Fruit fly (Drosophila melanogaster) whole organism, adult: Measurements from ENCODE around the gene G6P.

ENCODE experiments used
- CG11617 ChIP-seq: fragments of 200-800 bp; sonication (Bioruptor generic); optimal IDR thresholded peaks from 2 replicates; lab custom pipeline; 2017; ENCODE audit warnings: mild to moderate bottlenecking, missing biosample characterization, missing genetic modification reagents, missing genetic modification characterization
- CG14711 ChIP-seq: fragments of 200-800 bp; sonication (Bioruptor generic); optimal IDR thresholded peaks from 2 replicates; lab custom pipeline; 2018; ENCODE audit warnings: missing biosample characterization, mild to moderate bottlenecking, missing genetic modification characterization, moderate library complexity
- CG1620 ChIP-seq: fragments of 200-800 bp; sonication (Bioruptor generic); optimal IDR thresholded peaks from 2 replicates; lab custom pipeline; 2016; ENCODE audit warnings: missing biosample characterization, missing genetic modification characterization
- CG33017 ChIP-seq: fragments of 200-800 bp; sonication (Bioruptor generic); optimal IDR thresholded peaks from 2 replicates; lab custom pipeline; 2018; ENCODE audit warnings: missing biosample characterization, mild to moderate bottlenecking, missing genetic modification characterization, moderate library complexity
- CG5204 ChIP-seq: fragments of 200-800 bp; sonication (Bioruptor generic); optimal IDR thresholded peaks from 2 replicates; lab custom pipeline; 2016; ENCODE audit warnings: missing biosample characterization, missing genetic modification characterization
- Clk ChIP-seq: fragments of 200-800 bp; sonication (Bioruptor generic); optimal IDR thresholded peaks from 2 replicates; lab custom pipeline; 2017; ENCODE audit warnings: missing biosample characterization, missing genetic modification characterization
- Crg-1 ChIP-seq: fragments of 200-800 bp; sonication (Bioruptor generic); optimal IDR thresholded peaks from 2 replicates; lab custom pipeline; 2016; ENCODE audit warnings: missing biosample characterization, missing genetic modification characterization
- cic ChIP-seq: fragments of 200-800 bp; sonication (Bioruptor generic); optimal IDR thresholded peaks from 2 replicates; lab custom pipeline; 2017; ENCODE audit warnings: missing biosample characterization, mild to moderate bottlenecking, missing genetic modification characterization, moderate library complexity
- kay ChIP-seq: fragments of 200-800 bp; sonication (Bioruptor generic); peaks from one replicate; lab custom pipeline; 2016; ENCODE audit warnings: missing biosample characterization, missing genetic modification characterization, borderline replicate concordance
- ovo ChIP-seq: fragments of 200-800 bp; sonication (Bioruptor generic); optimal IDR thresholded peaks from 2 replicates; lab custom pipeline; 2016; ENCODE audit warnings: missing biosample characterization, missing genetic modification characterization
- pad ChIP-seq: fragments of 200-800 bp; sonication (Bioruptor generic); optimal IDR thresholded peaks from 3 replicates; lab custom pipeline; 2017; ENCODE audit warnings: missing biosample characterization, missing genetic modification characterization, mild to moderate bottlenecking, moderate library complexity, missing genetic modification reagents
- toe ChIP-seq: fragments of 200-800 bp; sonication (Bioruptor generic); optimal IDR thresholded peaks from 2 replicates; lab custom pipeline; 2016; ENCODE audit warnings: missing biosample characterization, missing genetic modification characterization

- no peak for TF ChIP-seq ovo (GFP tag; lab: Kevin White, UChicago)
- no peak for TF ChIP-seq CG33017 (tag; lab: Kevin White, UChicago)
- TF ChIP-seq CG5204 (GFP tag; lab: Kevin White, UChicago): no peak
- no peak for TF ChIP-seq CG11617 (GFP tag; lab: Kevin White, UChicago)
- TF ChIP-seq Clk (GFP tag; lab: Kevin White, UChicago): no peak
- TF ChIP-seq CG14711 (tag; lab: Kevin White, UChicago): no peak
- no peak for TF ChIP-seq cic
- no peak for TF ChIP-seq pad (GFP tag; lab: Kevin White, UChicago)
- no peak for TF ChIP-seq kay
- TF ChIP-seq CG1620 (GFP tag; lab: Kevin White, UChicago): no peak
- no peak for TF ChIP-seq toe (GFP tag; lab: Kevin White, UChicago)
- TF ChIP-seq Crg-1 (GFP tag; lab: Kevin White, UChicago): no peak
Measured at dm6 chr2L:2797186-2797585, 18.4 kb downstream of the G6P start.
